Worm (Caenorhabditis elegans) whole organism, L4 larva: Measurements from ENCODE around the gene Y53C12B.7.

Source experiments
- F26F4.8 ChIP-seq: fragments of 200-800 bp; sonication (Bioruptor generic); conservative IDR thresholded peaks from 2 replicates; pipeline ENCODE4 v1.3.6; 2022; ENCODE audit warnings: missing genetic modification characterization, missing compliant biosample characterization
- F37D6.2 ChIP-seq: sonication (generic microtip); optimal IDR thresholded peaks from 2 replicates; lab custom pipeline; 2016; ENCODE audit warnings: mild to moderate bottlenecking, missing genetic modification characterization, missing compliant biosample characterization
- F49E8.2 ChIP-seq: sonication (generic microtip); optimal IDR thresholded peaks from 2 replicates; lab custom pipeline; 2016; ENCODE audit warnings: missing compliant biosample characterization, mild to moderate bottlenecking, missing genetic modification characterization, borderline replicate concordance
- T20F7.1 ChIP-seq: fragments of 200-800 bp; sonication (Bioruptor generic); optimal IDR thresholded peaks from 2 replicates; lab custom pipeline; 2018; ENCODE audit warnings: mild to moderate bottlenecking, missing genetic modification characterization, missing compliant biosample characterization
- Y105C5A.15 ChIP-seq: fragments of 200-800 bp; sonication (Bioruptor generic); IDR thresholded peaks from 2 replicates; pipeline ENCODE4 v1.3.6; 2022; ENCODE audit warnings: missing genetic modification characterization, missing compliant biosample characterization
- ama-1 ChIP-seq: fragments of 150-350 bp; optimal IDR thresholded peaks from 2 replicates; lab custom pipeline; 2014; ENCODE audit warnings: inconsistent platforms, mixed read lengths
- attf-4 ChIP-seq: sonication (generic microtip); optimal IDR thresholded peaks from 3 replicates; lab custom pipeline; 2017; ENCODE audit warnings: missing biosample characterization, missing genetic modification characterization
- ceh-44 ChIP-seq: fragments of 200-800 bp; sonication (Bioruptor generic); IDR thresholded peaks from 2 replicates; pipeline ENCODE4 v1.3.6; 2022; ENCODE audit warnings: missing genetic modification reagents, missing genetic modification characterization, missing compliant biosample characterization
- cey-2 ChIP-seq: sonication (generic microtip); optimal IDR thresholded peaks from 3 replicates; lab custom pipeline; 2017; ENCODE audit warnings: missing genetic modification characterization, mild to moderate bottlenecking, missing compliant biosample characterization, antibody characterized with exemption, borderline replicate concordance; ENCODE audit not compliant: insufficient read depth
- ctbp-1 ChIP-seq: fragments of 200-800 bp; sonication (Bioruptor generic); IDR thresholded peaks from 2 replicates; pipeline ENCODE4 v1.3.6; 2022; ENCODE audit warnings: missing genetic modification reagents, missing genetic modification characterization, missing compliant biosample characterization
- daf-19 ChIP-seq: fragments of 200-800 bp; sonication (Bioruptor generic); conservative IDR thresholded peaks from 2 replicates; pipeline ENCODE4 v1.3.6; 2022; ENCODE audit warnings: missing genetic modification characterization, missing compliant biosample characterization
- dmd-6 ChIP-seq: fragments of 200-800 bp; sonication (Bioruptor generic); IDR thresholded peaks from 2 replicates; pipeline ENCODE4 v1.3.6; 2022; ENCODE audit warnings: missing genetic modification reagents, missing genetic modification characterization, missing compliant biosample characterization
- dpl-1 ChIP-seq: fragments of 150-350 bp; optimal IDR thresholded peaks from 2 replicates; lab custom pipeline; 2014; ENCODE audit warnings: missing biosample characterization, missing genetic modification reagents, missing genetic modification characterization
- hlh-30 ChIP-seq: sonication (generic microtip); optimal IDR thresholded peaks from 2 replicates; lab custom pipeline; 2017; ENCODE audit warnings: antibody characterized with exemption, mild to moderate bottlenecking, missing genetic modification characterization, missing compliant biosample characterization; ENCODE audit not compliant: insufficient read depth
- hmg-1.1 ChIP-seq: fragments of 200-800 bp; sonication (Bioruptor generic); IDR thresholded peaks from 2 replicates; pipeline ENCODE4 v1.3.6; 2022; ENCODE audit warnings: missing genetic modification reagents, missing genetic modification characterization, missing compliant biosample characterization
- lim-7 ChIP-seq: fragments of 200-800 bp; sonication (Bioruptor generic); IDR thresholded peaks from 2 replicates; pipeline ENCODE4 v1.3.6; 2022; ENCODE audit warnings: missing genetic modification characterization, missing compliant biosample characterization
- lin-1 ChIP-seq: fragments of 200-800 bp; sonication (Bioruptor generic); IDR thresholded peaks from 2 replicates; pipeline ENCODE4 v1.3.6; 2022; ENCODE audit warnings: missing genetic modification reagents, missing genetic modification characterization, missing compliant biosample characterization
- lin-13 ChIP-seq: fragments of 150-350 bp; optimal IDR thresholded peaks from 2 replicates; lab custom pipeline; 2014; ENCODE audit warnings: missing biosample characterization, missing genetic modification reagents, missing genetic modification characterization
- lin-38 ChIP-seq: fragments of 200-800 bp; sonication (Bioruptor generic); IDR thresholded peaks from 2 replicates; pipeline ENCODE4 v1.3.6; 2022; ENCODE audit warnings: missing genetic modification reagents, missing genetic modification characterization, missing compliant biosample characterization
- lsy-2 ChIP-seq, 2 experiments: fragments of 150-350 bp in 1 of 2; sonication (generic microtip) in 1 of 2; optimal IDR thresholded peaks; 2 replicates each; lab custom pipeline; 2014 to 2017; ENCODE audit warnings: missing biosample characterization in 2 of 2, missing genetic modification characterization in 2 of 2
- mep-1 ChIP-seq: fragments of 150-350 bp; sonication (generic microtip); optimal IDR thresholded peaks from 3 replicates; lab custom pipeline; 2014; ENCODE audit warnings: missing biosample characterization, missing genetic modification characterization
- mes-2 ChIP-seq: sonication (generic microtip); optimal IDR thresholded peaks from 2 replicates; lab custom pipeline; 2016; ENCODE audit warnings: missing genotype, mild to moderate bottlenecking, missing genetic modification characterization, missing compliant biosample characterization; ENCODE audit not compliant: poor library complexity, severe bottlenecking
- mxl-3 ChIP-seq: fragments of 200-800 bp; sonication (Bioruptor generic); optimal IDR thresholded peaks from 2 replicates; lab custom pipeline; 2018; ENCODE audit warnings: mild to moderate bottlenecking, missing genetic modification characterization, missing compliant biosample characterization
- nhr-111 ChIP-seq: fragments of 200-800 bp; sonication (Bioruptor generic); optimal IDR thresholded peaks from 2 replicates; lab custom pipeline; 2018; ENCODE audit warnings: mild to moderate bottlenecking, missing genetic modification characterization, missing compliant biosample characterization
- nhr-25 ChIP-seq: sonication (generic microtip); optimal IDR thresholded peaks from 2 replicates; lab custom pipeline; 2017; ENCODE audit warnings: missing genetic modification characterization, mild to moderate bottlenecking, missing compliant biosample characterization, antibody characterized with exemption, moderate library complexity, borderline replicate concordance; ENCODE audit not compliant: insufficient read depth
- nhr-28 ChIP-seq: fragments of 150-350 bp; optimal IDR thresholded peaks from 2 replicates; lab custom pipeline; 2014; ENCODE audit warnings: missing biosample characterization, missing genetic modification characterization
- nhr-6 ChIP-seq: fragments of 150-350 bp; optimal IDR thresholded peaks from 2 replicates; lab custom pipeline; 2014; ENCODE audit warnings: missing biosample characterization, missing genetic modification characterization
- pqm-1 ChIP-seq: sonication (generic microtip); optimal IDR thresholded peaks from 2 replicates; lab custom pipeline; 2017; ENCODE audit warnings: missing biosample characterization, missing genetic modification characterization
- saeg-2 ChIP-seq: fragments of 200-800 bp; sonication (Bioruptor generic); IDR thresholded peaks from 2 replicates; pipeline ENCODE4 v1.3.6; 2022; ENCODE audit warnings: missing genetic modification reagents, missing genetic modification characterization, missing compliant biosample characterization
- sdz-12 ChIP-seq: fragments of 200-800 bp; sonication (Bioruptor generic); optimal IDR thresholded peaks from 2 replicates; lab custom pipeline; 2018; ENCODE audit warnings: mild to moderate bottlenecking, missing genetic modification characterization, missing compliant biosample characterization
- spr-3 ChIP-seq: fragments of 200-800 bp; sonication (Bioruptor generic); optimal IDR thresholded peaks from 2 replicates; lab custom pipeline; 2018; ENCODE audit warnings: mild to moderate bottlenecking, missing genetic modification characterization, missing compliant biosample characterization
- unc-130 ChIP-seq: sonication (generic microtip); optimal IDR thresholded peaks from 2 replicates; lab custom pipeline; 2016; ENCODE audit warnings: missing genetic modification reagents, missing genetic modification characterization, missing compliant biosample characterization
- unc-39 ChIP-seq: sonication (generic microtip); optimal IDR thresholded peaks from 2 replicates; lab custom pipeline; 2017; ENCODE audit warnings: missing biosample characterization, missing genetic modification characterization

Y53C12B.7 gene

ce11 chrII:9708835-9709299 lies 44.2 kb downstream of the Y53C12B.7 start, which contains the start of gene glt-5:
TSS of gene glt-5 (minus strand) at chrII:9708885.
- TF ChIP-seq spr-3 = no peak
- TF ChIP-seq attf-4 (tag; lab: Kevin White, UChicago) = no peak
- TF ChIP-seq pqm-1 (tag; lab: Kevin White, UChicago) = no peak
- TF ChIP-seq unc-39 (tag; lab: Kevin White, UChicago) = no peak
- no peak for TF ChIP-seq dmd-6 (GFP tag; lab: Robert Waterston, UW)
- TF ChIP-seq lin-13 = no peak
- TF ChIP-seq cey-2 (tag; lab: Kevin White, UChicago) = no peak
- TF ChIP-seq lsy-2 (tag; optimal IDR thresholded peaks at IDR 0.05; lab: Kevin White, UChicago) = no peak
- TF ChIP-seq lin-1 (GFP tag; lab: Robert Waterston, UW) = no peak
- TF ChIP-seq F49E8.2 (tag; lab: Kevin White, UChicago) = no peak
- TF ChIP-seq mep-1 (tag; lab: Kevin White, UChicago) = no peak
- no peak for TF ChIP-seq nhr-111 (GFP tag; lab: Kevin White, UChicago)
- no peak for TF ChIP-seq sdz-12 (GFP tag; lab: Kevin White, UChicago)
- TF ChIP-seq hmg-1.1 (GFP tag; lab: Robert Waterston, UW) = no peak
- no peak for TF ChIP-seq mxl-3 (GFP tag; lab: Kevin White, UChicago)
- no peak for TF ChIP-seq saeg-2 (GFP tag; lab: Robert Waterston, UW)

DNA sequence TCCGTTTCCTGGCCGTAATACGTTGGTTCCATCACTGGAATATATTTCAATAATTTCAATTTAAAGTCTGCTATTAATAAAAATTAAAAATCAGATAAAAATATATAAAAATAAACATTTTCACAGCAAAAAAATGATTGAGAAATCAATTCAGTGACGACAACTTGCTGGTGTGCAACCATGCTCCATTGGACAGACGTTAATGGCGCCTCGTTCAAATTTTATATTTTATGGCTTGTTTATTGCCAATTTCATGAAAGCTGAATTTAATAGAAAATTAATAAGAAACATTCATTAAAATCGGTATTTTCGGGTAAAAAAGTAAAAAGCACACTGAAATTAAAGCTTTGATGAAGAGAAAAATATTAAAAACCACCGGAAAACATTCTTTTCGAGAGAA lies 46.8 kb downstream of the Y53C12B.7 start, which contains the start of gene Y53C12A.3:
TSS of gene Y53C12A.3 (minus strand) at position 34 of the 400 bp plus-strand sequence.
- TF ChIP-seq lsy-2 (tag; optimal IDR thresholded peaks at IDR 0.05; lab: Kevin White, UChicago) (peak in 1 of 2 experiments; percentile 81), ctbp-1 (no peak), F37D6.2 (no peak), mes-2 (tag; lab: Kevin White, UChicago) (peak; percentile 70), mep-1 (tag; lab: Kevin White, UChicago) (peak; percentile 12), nhr-28 (tag; lab: Kevin White, UChicago) (peak; percentile 6), hlh-30 (tag; lab: Kevin White, UChicago) (peak; percentile 51), dpl-1 (peak; percentile 89), nhr-6 (tag; lab: Kevin White, UChicago) (peak; percentile 18), T20F7.1 (GFP tag; lab: Kevin White, UChicago) (peak; percentile 34), unc-130 (GFP tag; lab: Kevin White, UChicago) (no peak), lin-38 (GFP tag; lab: Robert Waterston, UW) (peak; percentile 88), lin-1 (GFP tag; lab: Robert Waterston, UW) (no peak)

- TF ChIP-seq Y105C5A.15 (no peak), daf-19 (GFP tag; lab: Robert Waterston, UW) (no peak), nhr-25 (no peak), F26F4.8 (GFP tag; lab: Robert Waterston, UW) (no peak), F49E8.2 (tag; lab: Kevin White, UChicago) (no peak), hmg-1.1 (GFP tag; lab: Robert Waterston, UW) (no peak)
Observed at ce11 chrII:9704746-9705145, 48.3 kb downstream of the Y53C12B.7 start, which contains the start of gene Y53C12A.10. TSS of gene Y53C12A.10 (minus strand) at chrII:9704846.

DNA sequence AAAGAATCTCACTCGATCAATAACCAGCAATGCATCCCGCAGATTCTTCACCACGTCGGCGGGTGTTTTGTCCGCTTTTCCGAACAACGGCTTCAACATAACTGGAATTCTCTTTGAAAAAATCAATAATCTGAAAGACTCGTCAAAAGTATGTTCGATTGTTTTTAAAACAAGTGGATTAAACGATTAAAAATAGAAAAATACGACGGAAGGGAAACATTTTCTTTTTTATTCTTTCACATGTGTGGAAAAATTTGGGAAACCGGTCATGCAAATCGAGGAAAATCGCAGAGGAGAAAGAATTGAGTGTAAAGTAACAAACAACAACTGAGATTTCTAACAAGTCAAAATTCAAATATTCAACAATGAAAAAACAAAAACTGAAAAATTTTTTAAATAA lies 49.4 kb downstream of the Y53C12B.7 start, which contains the start of gene mop-25.2:
TSS of gene mop-25.2 (minus strand) at position 101 of the 400 bp plus-strand sequence.
- TF ChIP-seq ama-1 (lab: Kevin White, UChicago) (peak; percentile 38), lin-38 (GFP tag; lab: Robert Waterston, UW) (0 out of 2 replicates have a peak, but pooled peaks have one; percentile 26), lim-7 (no peak), ceh-44 (no peak)
